Fruit fly (Drosophila melanogaster) whole organism, embryonic: Measurements from ENCODE around the gene CG15308.

Experiments
- CG11456 ChIP-seq: fragments of 200-800 bp; sonication (Bioruptor generic); IDR thresholded peaks from 3 replicates; pipeline ENCODE4 v1.3.6; 2022; ENCODE audit warnings: missing biosample characterization, missing genetic modification characterization
- CG4282 ChIP-seq: fragments of 200-800 bp; sonication (Bioruptor generic); optimal IDR thresholded peaks from 2 replicates; lab custom pipeline; 2016; ENCODE audit warnings: missing biosample characterization, missing genetic modification characterization
- Hey ChIP-seq: fragments of 200-800 bp; sonication (Bioruptor generic); optimal IDR thresholded peaks from 3 replicates; lab custom pipeline; 2018; ENCODE audit warnings: missing biosample characterization, mild to moderate bottlenecking, missing genetic modification characterization
- Rfx ChIP-seq: fragments of 200-800 bp; sonication (Bioruptor generic); IDR thresholded peaks from 2 replicates; pipeline ENCODE4 v1.3.6; 2022; ENCODE audit warnings: missing biosample characterization, missing genetic modification characterization
- abd-A ChIP-seq: fragments of 200-800 bp; sonication (Bioruptor generic); optimal IDR thresholded peaks from 3 replicates; lab custom pipeline; 2019; ENCODE audit warnings: missing biosample characterization, mild to moderate bottlenecking, missing genetic modification characterization, moderate library complexity
- bsh ChIP-seq, 2 experiments: fragments of 200-800 bp; sonication (Bioruptor generic); optimal IDR thresholded peaks; 2 replicates each; lab custom pipeline; 2017 to 2018; ENCODE audit warnings: mild to moderate bottlenecking in 2 of 2, missing biosample characterization in 2 of 2, missing genetic modification characterization in 2 of 2, moderate library complexity in 1 of 2
- yki ChIP-seq: fragments of >200 bp; optimal IDR thresholded peaks from 3 replicates; lab custom pipeline; 2018

DNA sequence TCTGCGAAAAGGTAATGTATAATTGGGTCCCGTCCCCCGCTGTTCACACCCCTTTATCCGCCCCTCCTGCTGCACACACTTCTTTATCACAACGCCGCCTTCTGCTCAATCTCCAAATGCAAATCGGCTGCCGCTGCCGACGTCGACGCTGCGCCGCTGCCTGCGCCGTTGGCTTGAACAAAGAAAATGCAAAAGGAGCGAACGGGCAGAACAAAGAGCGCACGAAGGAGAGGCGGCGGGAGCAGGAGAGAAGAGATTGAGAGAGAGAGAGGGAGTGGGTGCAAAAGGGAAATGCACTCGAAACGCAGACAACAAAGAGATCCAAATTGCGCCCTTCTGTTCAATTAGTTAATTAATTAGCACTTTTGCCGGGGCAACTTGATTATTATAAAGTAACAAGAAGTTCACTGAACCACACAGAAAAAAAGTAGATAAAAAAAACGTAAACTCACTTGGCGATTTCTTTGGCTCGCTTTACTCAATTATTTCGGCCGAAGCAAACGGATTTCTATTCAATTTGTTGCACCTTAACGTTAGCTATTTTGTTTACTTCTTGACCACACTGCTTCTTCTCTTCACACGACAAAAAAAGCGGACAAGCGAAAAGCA lies 9.3 kb downstream of the CG15308 start:
- TF ChIP-seq yki (lab: Kevin White, UChicago) = peak; percentile 39
- TF ChIP-seq CG4282 (GFP tag; lab: Kevin White, UChicago) = no peak
- TF ChIP-seq CG11456 (GFP tag; lab: Robert Waterston, UW) = no peak
- TF ChIP-seq abd-A (tag; lab: Kevin White, UChicago) = no peak
- TF ChIP-seq bsh (GFP tag; optimal IDR thresholded peaks at IDR 0.05; lab: Kevin White, UChicago) = no peak
- TF ChIP-seq Rfx (GFP tag; lab: Robert Waterston, UW) = no peak
- TF ChIP-seq Hey (tag; lab: Kevin White, UChicago) = no peak
